Fruit fly (Drosophila melanogaster) Kc167 (cell line): Measurements from ENCODE around the gene CG18747.

Source experiments
- Myc ChIP-seq: fragments of >200 bp; optimal IDR thresholded peaks from 2 replicates; lab custom pipeline; 2017; ENCODE audit warnings: missing external identifiers
- Sin3A ChIP-seq: fragments of >200 bp; optimal IDR thresholded peaks from 2 replicates; lab custom pipeline; 2018; ENCODE audit warnings: missing external identifiers
- h ChIP-seq: fragments of >200 bp; optimal IDR thresholded peaks from 3 replicates; lab custom pipeline; 2018; ENCODE audit warnings: missing external identifiers
- insv ChIP-seq: fragments of >200 bp; optimal IDR thresholded peaks from 3 replicates; lab custom pipeline; 2018; ENCODE audit warnings: missing external identifiers
- psq ChIP-seq: fragments of >200 bp; optimal IDR thresholded peaks from 2 replicates; lab custom pipeline; 2017; ENCODE audit warnings: missing external identifiers
- ttk ChIP-seq: sonication (Bioruptor generic); optimal IDR thresholded peaks from 2 replicates; lab custom pipeline; 2017; ENCODE audit warnings: missing external identifiers

CG18747 gene

dm6 chr3R:7790087-7790486 is 6.8 kb upstream of the CG18747 start, which contains the start of gene CG18746:
TSS of gene CG18746 (minus strand) at chr3R:7790187.
- TF ChIP-seq h (no peak), Sin3A (lab: Kevin White, UChicago) (no peak), insv (lab: Kevin White, UChicago) (no peak), ttk (lab: Kevin White, UChicago) (no peak), Myc (no peak), psq (lab: Kevin White, UChicago) (no peak)

DNA sequence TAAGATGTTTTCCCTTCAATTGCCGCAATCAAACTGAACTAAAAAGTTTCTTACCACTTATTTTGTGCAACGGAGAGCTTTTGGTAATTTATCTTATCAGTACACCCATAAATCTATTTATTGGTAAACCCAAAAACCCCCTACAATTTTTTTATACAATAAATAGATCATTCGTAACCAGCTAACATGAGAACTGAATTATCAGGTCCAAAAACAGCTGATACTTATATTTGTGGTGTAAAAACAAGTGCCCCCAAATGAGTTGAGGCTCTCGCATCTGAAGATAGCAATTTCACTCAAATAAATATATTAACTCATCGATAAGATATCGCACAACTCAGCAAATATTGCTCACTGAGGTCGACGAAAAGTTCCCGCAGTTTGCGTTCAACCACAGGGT is 4.7 kb upstream of the CG18747 start, which contains the start of gene CG18748:
TSS of gene CG18748 (minus strand) at position 25 of the 400 bp plus-strand sequence.
- no peak for TF ChIP-seq ttk (lab: Kevin White, UChicago)
- TF ChIP-seq Sin3A (lab: Kevin White, UChicago), result no peak
- TF ChIP-seq insv (lab: Kevin White, UChicago), result no peak
- TF ChIP-seq h, result no peak
- TF ChIP-seq psq (lab: Kevin White, UChicago), result no peak
- TF ChIP-seq Myc, result no peak

DNA sequence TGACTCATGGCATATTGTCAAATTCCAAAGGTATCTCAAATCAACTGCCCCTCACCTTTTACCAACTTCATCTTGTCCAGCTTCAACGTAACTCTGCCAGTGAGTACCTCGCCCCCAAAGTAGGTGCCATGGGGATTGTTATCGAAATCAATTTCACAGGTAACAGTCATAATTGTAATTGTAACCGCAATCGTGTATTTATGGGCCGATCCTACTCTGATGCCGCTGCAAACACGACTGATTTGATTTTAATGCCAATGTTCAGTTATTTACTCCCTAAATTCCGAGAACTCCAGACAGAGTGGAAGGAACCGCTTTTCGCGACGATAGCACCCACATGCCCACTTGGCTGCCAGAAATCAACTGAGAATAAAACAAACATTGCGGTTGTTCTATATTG is 2.5 kb upstream of the CG18747 start, which contains the start of gene CG18745:
TSS of gene CG18745 (minus strand) at position 336 of the 400 bp plus-strand sequence.
- TF ChIP-seq h (no peak), insv (lab: Kevin White, UChicago) (no peak), Myc (no peak), psq (lab: Kevin White, UChicago) (no peak), ttk (lab: Kevin White, UChicago) (no peak), Sin3A (lab: Kevin White, UChicago) (no peak)

dm6 chr3R:7779620-7780019 is 3.6 kb downstream of the CG18747 start:
- TF ChIP-seq ttk (lab: Kevin White, UChicago), result no peak
- TF ChIP-seq h, result no peak
- no peak for TF ChIP-seq psq (lab: Kevin White, UChicago)
- TF ChIP-seq insv (lab: Kevin White, UChicago), result no peak
- no peak for TF ChIP-seq Myc
- no peak for TF ChIP-seq Sin3A (lab: Kevin White, UChicago)

DNA sequence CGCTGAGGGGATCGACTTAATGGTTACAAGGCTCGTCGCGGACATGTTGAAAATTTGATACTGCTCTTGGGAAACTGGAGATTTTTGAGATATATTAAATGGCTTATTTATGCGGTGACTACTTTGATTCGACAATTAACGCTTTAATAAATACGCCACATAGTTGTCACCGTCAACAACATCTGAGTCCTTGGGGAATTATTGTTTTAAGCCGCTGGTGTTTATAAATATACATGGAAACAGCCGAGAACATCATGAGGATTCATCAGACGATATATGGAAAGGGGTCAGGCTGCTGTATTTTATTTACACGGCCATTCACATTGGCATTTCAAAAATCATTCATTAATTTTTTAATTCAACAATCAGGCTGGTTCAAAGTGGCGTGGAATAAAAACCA is 11.6 kb downstream of the CG18747 start, which contains the start of gene CG11286:
TSS of gene CG11286 (minus strand) at position 101 of the 400 bp plus-strand sequence.
- TF ChIP-seq h, result no peak
- TF ChIP-seq psq (lab: Kevin White, UChicago), result no peak
- no peak for TF ChIP-seq ttk (lab: Kevin White, UChicago)
- no peak for TF ChIP-seq insv (lab: Kevin White, UChicago)
- no peak for TF ChIP-seq Myc
- no peak for TF ChIP-seq Sin3A (lab: Kevin White, UChicago)

- TF ChIP-seq h, result no peak
Observed at dm6 chr3R:7760970-7761558, 22.2 kb downstream of the CG18747 start.

- TF ChIP-seq Myc (no peak), ttk (lab: Kevin White, UChicago) (no peak), psq (lab: Kevin White, UChicago) (no peak), insv (lab: Kevin White, UChicago) (no peak), h (no peak), Sin3A (lab: Kevin White, UChicago) (no peak)
Observed at dm6 chr3R:7759486-7759885, 23.8 kb downstream of the CG18747 start, which contains the start of gene Sp7. TSS of gene Sp7 (plus strand) at chr3R:7759786.

dm6 chr3R:7757822-7758221 is 25.4 kb downstream of the CG18747 start, which contains the start of gene CG10919:
TSS of gene CG10919 (plus strand) at chr3R:7758122.
- TF ChIP-seq Myc (no peak), insv (lab: Kevin White, UChicago) (no peak), Sin3A (lab: Kevin White, UChicago) (no peak), h (no peak), ttk (lab: Kevin White, UChicago) (no peak), psq (lab: Kevin White, UChicago) (no peak)

DNA sequence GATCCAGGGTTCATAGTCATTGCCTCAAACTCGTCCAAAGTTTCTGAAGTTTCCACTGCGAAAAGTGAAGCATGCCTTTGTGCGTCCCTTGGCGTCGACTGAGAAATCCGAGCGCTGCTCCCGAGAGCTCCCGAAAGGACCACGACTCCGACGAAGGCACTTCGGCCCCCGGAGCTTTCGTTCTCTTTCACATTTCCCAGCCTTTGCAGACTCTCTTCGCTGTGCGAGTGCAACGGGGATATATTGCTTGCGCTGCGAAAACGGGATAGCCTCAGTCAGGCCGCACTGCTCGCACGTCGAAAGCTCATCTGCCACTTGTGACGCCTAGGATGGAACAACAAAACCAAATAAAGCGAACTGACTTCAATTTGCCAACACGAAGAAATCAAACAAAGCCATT is 29.7 kb downstream of the CG18747 start:
- TF ChIP-seq psq (lab: Kevin White, UChicago) (no peak), h (no peak), insv (lab: Kevin White, UChicago) (no peak), Sin3A (lab: Kevin White, UChicago) (no peak), ttk (lab: Kevin White, UChicago) (no peak), Myc (no peak)

- TF ChIP-seq Myc, result no peak
- TF ChIP-seq psq (lab: Kevin White, UChicago), result no peak
- TF ChIP-seq h, result no peak
- no peak for TF ChIP-seq insv (lab: Kevin White, UChicago)
- TF ChIP-seq ttk (lab: Kevin White, UChicago), result no peak
- no peak for TF ChIP-seq Sin3A (lab: Kevin White, UChicago)
Observed at dm6 chr3R:7749993-7750392, 33.3 kb downstream of the CG18747 start, which contains the start of gene pyd3. TSS of gene pyd3 (minus strand) at chr3R:7750079.

dm6 chr3R:7739463-7739862 is 43.8 kb downstream of the CG18747 start, which contains the start of gene CG43254:
TSS of gene CG43254 (minus strand) at chr3R:7739563.
- TF ChIP-seq insv (lab: Kevin White, UChicago) (no peak), Myc (no peak), h (no peak), ttk (lab: Kevin White, UChicago) (no peak), Sin3A (lab: Kevin White, UChicago) (no peak), psq (lab: Kevin White, UChicago) (no peak)
